Fruit fly (Drosophila melanogaster) whole organism, embryonic: Measurements from ENCODE around the gene Art1.

Experiments
- ATbp ChIP-seq: fragments of 200-800 bp; sonication (Bioruptor generic); optimal IDR thresholded peaks from 2 replicates; lab custom pipeline; 2017; ENCODE audit warnings: missing biosample characterization, mild to moderate bottlenecking, missing genetic modification characterization, missing genetic modification reagents
- Ada2b ChIP-seq: fragments of 200-800 bp; sonication (Bioruptor generic); IDR thresholded peaks from 2 replicates; pipeline ENCODE4 v1.3.6; 2022; ENCODE audit warnings: missing biosample characterization, missing genetic modification characterization
- Antp ChIP-seq: fragments of 200-800 bp; sonication (Bioruptor generic); optimal IDR thresholded peaks from 3 replicates; lab custom pipeline; 2016; ENCODE audit warnings: missing biosample characterization, missing genetic modification characterization
- CG1024 ChIP-seq: fragments of 200-800 bp; sonication (Bioruptor generic); IDR thresholded peaks from 2 replicates; pipeline ENCODE4 v1.3.6; 2022; ENCODE audit warnings: missing biosample characterization, missing genetic modification characterization
- CG10462 ChIP-seq: fragments of 200-800 bp; sonication (Bioruptor generic); optimal IDR thresholded peaks from 2 replicates; lab custom pipeline; 2016; ENCODE audit warnings: missing biosample characterization, missing genetic modification characterization
- CG10959 ChIP-seq: fragments of 200-800 bp; sonication (Bioruptor generic); IDR thresholded peaks from 2 replicates; pipeline ENCODE4 v1.3.6; 2022; ENCODE audit warnings: missing biosample characterization, missing genetic modification characterization
- CG10979 ChIP-seq: fragments of 200-800 bp; sonication (Bioruptor generic); optimal IDR thresholded peaks from 2 replicates; lab custom pipeline; 2018; ENCODE audit warnings: missing biosample characterization, mild to moderate bottlenecking, missing genetic modification characterization, moderate library complexity
- CG12299 ChIP-seq: fragments of 200-800 bp; sonication (Bioruptor generic); optimal IDR thresholded peaks from 2 replicates; lab custom pipeline; 2018; ENCODE audit warnings: missing biosample characterization, mild to moderate bottlenecking, missing genetic modification characterization
- CG13424 ChIP-seq: fragments of 200-800 bp; sonication (Bioruptor generic); optimal IDR thresholded peaks from 2 replicates; lab custom pipeline; 2019; ENCODE audit warnings: missing biosample characterization, mild to moderate bottlenecking, missing genetic modification characterization, moderate library complexity
- CG15269 ChIP-seq: fragments of 200-800 bp; sonication (Bioruptor generic); optimal IDR thresholded peaks from 2 replicates; lab custom pipeline; 2018; ENCODE audit warnings: missing biosample characterization, mild to moderate bottlenecking, missing genetic modification characterization, moderate library complexity
- CG17359 ChIP-seq: fragments of 200-800 bp; sonication (Bioruptor generic); optimal IDR thresholded peaks from 3 replicates; lab custom pipeline; 2018; ENCODE audit warnings: missing biosample characterization, mild to moderate bottlenecking, missing genetic modification characterization, moderate library complexity
- CG18476 ChIP-seq: fragments of 200-800 bp; sonication (Bioruptor generic); optimal IDR thresholded peaks from 2 replicates; lab custom pipeline; 2016; ENCODE audit warnings: missing biosample characterization, mild to moderate bottlenecking, missing genetic modification characterization
- CG2202 ChIP-seq: fragments of 200-800 bp; sonication (Bioruptor generic); optimal IDR thresholded peaks from 2 replicates; lab custom pipeline; 2018; ENCODE audit warnings: missing biosample characterization, mild to moderate bottlenecking, missing genetic modification characterization
- CG2712 ChIP-seq: fragments of 200-800 bp; optimal IDR thresholded peaks from 3 replicates; lab custom pipeline; 2019; ENCODE audit warnings: missing biosample characterization, mild to moderate bottlenecking, missing genetic modification characterization, moderate library complexity
- CG31441 ChIP-seq: fragments of 200-800 bp; sonication (Bioruptor generic); IDR thresholded peaks from 2 replicates; pipeline ENCODE4 v1.3.6; 2022; ENCODE audit warnings: missing biosample characterization, missing genetic modification characterization
- CG32532 ChIP-seq: fragments of 200-800 bp; sonication (Bioruptor generic); IDR thresholded peaks from 2 replicates; pipeline ENCODE4 v1.3.6; 2022; ENCODE audit warnings: missing biosample characterization, missing genetic modification characterization
- CG3838 ChIP-seq: fragments of 200-800 bp; sonication (Bioruptor generic); optimal IDR thresholded peaks from 3 replicates; lab custom pipeline; 2016; ENCODE audit warnings: missing biosample characterization, missing genetic modification characterization
- CG4282 ChIP-seq: fragments of 200-800 bp; sonication (Bioruptor generic); optimal IDR thresholded peaks from 2 replicates; lab custom pipeline; 2016; ENCODE audit warnings: missing biosample characterization, missing genetic modification characterization
- CG4404 ChIP-seq: fragments of 200-800 bp; sonication (Bioruptor generic); IDR thresholded peaks from 2 replicates; pipeline ENCODE4 v1.3.6; 2022; ENCODE audit warnings: missing biosample characterization, missing genetic modification characterization
- CG6683 ChIP-seq: fragments of 200-800 bp; sonication (Bioruptor generic); optimal IDR thresholded peaks from 2 replicates; lab custom pipeline; 2017; ENCODE audit warnings: missing biosample characterization, mild to moderate bottlenecking, missing genetic modification characterization, missing genetic modification reagents
- CG8478 ChIP-seq: fragments of >200 bp; optimal IDR thresholded peaks from 2 replicates; lab custom pipeline; 2018
- CG8765 ChIP-seq: fragments of 200-800 bp; sonication (Bioruptor generic); IDR thresholded peaks from 2 replicates; pipeline ENCODE4 v1.3.6; 2022; ENCODE audit warnings: missing biosample characterization, missing genetic modification characterization
- CG9727 ChIP-seq: fragments of 200-800 bp; sonication (Bioruptor generic); optimal IDR thresholded peaks from 3 replicates; lab custom pipeline; 2017; ENCODE audit warnings: missing biosample characterization, mild to moderate bottlenecking, missing genetic modification characterization
- Chrac-16 ChIP-seq: fragments of 200-800 bp; sonication (Bioruptor generic); optimal IDR thresholded peaks from 3 replicates; lab custom pipeline; 2016; ENCODE audit warnings: missing biosample characterization, missing genetic modification characterization
- E2f2 ChIP-seq: fragments of 200-800 bp; sonication (Bioruptor generic); IDR thresholded peaks from 2 replicates; pipeline ENCODE4 v1.3.6; 2022; ENCODE audit warnings: missing biosample characterization, missing genetic modification characterization
- Ets97D ChIP-seq: fragments of 200-800 bp; sonication (Bioruptor generic); optimal IDR thresholded peaks from 3 replicates; lab custom pipeline; 2016; ENCODE audit warnings: missing biosample characterization, missing genetic modification characterization
- HLH3B ChIP-seq: fragments of 200-800 bp; sonication (Bioruptor generic); IDR thresholded peaks from 2 replicates; pipeline ENCODE4 v1.3.6; 2022; ENCODE audit warnings: missing biosample characterization, missing genetic modification characterization
- Med ChIP-seq: fragments of 200-800 bp; sonication (Bioruptor generic); peaks from one replicate; lab custom pipeline; 2016; ENCODE audit warnings: missing biosample characterization, missing genetic modification characterization, mild to moderate bottlenecking, inconsistent platforms, moderate library complexity
- Rfx ChIP-seq: fragments of 200-800 bp; sonication (Bioruptor generic); IDR thresholded peaks from 2 replicates; pipeline ENCODE4 v1.3.6; 2022; ENCODE audit warnings: missing biosample characterization, missing genetic modification characterization
- Ssrp ChIP-seq: fragments of 200-800 bp; sonication (Bioruptor generic); optimal IDR thresholded peaks from 2 replicates; lab custom pipeline; 2018; ENCODE audit warnings: missing biosample characterization, mild to moderate bottlenecking, missing genetic modification characterization, moderate library complexity
- ara ChIP-seq: fragments of 200-800 bp; sonication (Bioruptor generic); IDR thresholded peaks from 2 replicates; pipeline ENCODE4 v1.3.6; 2022; ENCODE audit warnings: missing biosample characterization, missing genetic modification characterization
- ash1 ChIP-seq: fragments of 200-800 bp; sonication (Bioruptor generic); optimal IDR thresholded peaks from 2 replicates; lab custom pipeline; 2018; ENCODE audit warnings: missing biosample characterization, mild to moderate bottlenecking, missing genetic modification characterization
- bsh ChIP-seq, 2 experiments: fragments of 200-800 bp; sonication (Bioruptor generic); optimal IDR thresholded peaks; 2 replicates each; lab custom pipeline; 2017 to 2018; ENCODE audit warnings: mild to moderate bottlenecking in 2 of 2, missing biosample characterization in 2 of 2, missing genetic modification characterization in 2 of 2, moderate library complexity in 1 of 2
- chif ChIP-seq, 2 experiments: fragments of 200-800 bp; sonication (Bioruptor generic); optimal IDR thresholded peaks; 3 replicates each; lab custom pipeline; 2016; ENCODE audit warnings: missing biosample characterization in 2 of 2, missing genetic modification characterization in 2 of 2
- dmrt99B ChIP-seq: fragments of 200-800 bp; sonication (Bioruptor generic); optimal IDR thresholded peaks from 2 replicates; lab custom pipeline; 2018; ENCODE audit warnings: missing biosample characterization, mild to moderate bottlenecking, missing genetic modification characterization, moderate library complexity
- dysf ChIP-seq: fragments of 200-800 bp; sonication (Bioruptor generic); IDR thresholded peaks from 3 replicates; pipeline ENCODE4 v1.3.6; 2022; ENCODE audit warnings: missing biosample characterization, missing genetic modification characterization
- exex ChIP-seq: fragments of 200-800 bp; sonication (Bioruptor generic); optimal IDR thresholded peaks from 4 replicates; lab custom pipeline; 2018; ENCODE audit warnings: missing biosample characterization, mild to moderate bottlenecking, missing genetic modification characterization, moderate library complexity
- gfzf ChIP-seq: fragments of 200-800 bp; sonication (Bioruptor generic); optimal IDR thresholded peaks from 2 replicates; lab custom pipeline; 2016; ENCODE audit warnings: missing biosample characterization, mild to moderate bottlenecking, missing genetic modification characterization, moderate library complexity
- her ChIP-seq: fragments of 200-800 bp; sonication (Bioruptor generic); optimal IDR thresholded peaks from 2 replicates; lab custom pipeline; 2016; ENCODE audit warnings: missing biosample characterization, missing genetic modification characterization
- knrl ChIP-seq: fragments of 200-800 bp; sonication (Bioruptor generic); IDR thresholded peaks from 3 replicates; pipeline ENCODE4 v1.3.6; 2022; ENCODE audit warnings: missing biosample characterization, missing genetic modification characterization; ENCODE audit not compliant: partially characterized antibody
- lmd ChIP-seq: fragments of 200-800 bp; sonication (Bioruptor generic); IDR thresholded peaks from 2 replicates; pipeline ENCODE4 v1.3.6; 2022; ENCODE audit warnings: missing biosample characterization, missing genetic modification characterization
- nerfin-1 ChIP-seq: fragments of 200-800 bp; sonication (Bioruptor generic); optimal IDR thresholded peaks from 3 replicates; lab custom pipeline; 2019; ENCODE audit warnings: missing biosample characterization, mild to moderate bottlenecking, missing genetic modification characterization, moderate library complexity
- pan ChIP-seq, 4 experiments: fragments of >200 bp in 3 of 4; fragments of 200-800 bp in 1 of 4; sonication (Bioruptor generic) in 1 of 4; optimal IDR thresholded peaks in 3 of 4; IDR thresholded peaks in 1 of 4; 2 replicates each; pipeline versions ENCODE4 v1.3.6 to Lab custom; 2017 to 2022; ENCODE audit warnings: missing biosample characterization in 2 of 4, missing genetic modification characterization in 2 of 4, mixed read lengths in 1 of 4
- pum ChIP-seq: fragments of 200-800 bp; sonication (Bioruptor generic); optimal IDR thresholded peaks from 2 replicates; lab custom pipeline; 2016; ENCODE audit warnings: missing biosample characterization, missing genetic modification characterization
- sima ChIP-seq: fragments of 200-800 bp; sonication (Bioruptor generic); optimal IDR thresholded peaks from 2 replicates; lab custom pipeline; 2016; ENCODE audit warnings: missing biosample characterization, missing genetic modification characterization
- unc-4 ChIP-seq: fragments of 200-800 bp; sonication (Bioruptor generic); IDR thresholded peaks from 2 replicates; pipeline ENCODE4 v1.3.6; 2022; ENCODE audit warnings: missing biosample characterization, missing genetic modification characterization; ENCODE audit not compliant: partially characterized antibody
- z ChIP-seq: fragments of 200-800 bp; sonication (Bioruptor generic); IDR thresholded peaks from 3 replicates; pipeline ENCODE4 v1.3.6; 2022; ENCODE audit warnings: missing biosample characterization, missing genetic modification characterization
- zfh1 ChIP-seq: fragments of 200-800 bp; sonication (Bioruptor generic); IDR thresholded peaks from 3 replicates; pipeline ENCODE4 v1.3.6; 2022; ENCODE audit warnings: missing biosample characterization, missing genetic modification characterization

Art1 gene

dm6 chr3R:10834893-10835292 lies 46.9 kb upstream of the Art1 start (continued):
- TF ChIP-seq dysf, result no peak
- TF ChIP-seq CG8765 (GFP tag; lab: Robert Waterston, UW), result no peak
- no peak for TF ChIP-seq E2f2 (GFP tag; lab: Robert Waterston, UW)
- no peak for TF ChIP-seq gfzf (GFP tag; lab: Kevin White, UChicago)
- TF ChIP-seq CG2202, result no peak

- TF ChIP-seq pan (optimal IDR thresholded peaks at IDR 0.05; lab: Kevin White, UChicago), result no peak
- no peak for TF ChIP-seq pan (GFP tag; optimal IDR thresholded peaks at IDR 0.05 in 1 of 2, IDR thresholded peaks at IDR 0.05 in 1 of 2)
- no peak for TF ChIP-seq CG18476 (GFP tag; lab: Kevin White, UChicago)
- TF ChIP-seq z (GFP tag; lab: Robert Waterston, UW), result no peak
- peak; percentile 3; the same call in 1 of the 2 replicates for TF ChIP-seq CG1024 (GFP tag; lab: Robert Waterston, UW)
- TF ChIP-seq Ada2b (GFP tag; lab: Robert Waterston, UW), result 0 out of 2 replicates have a peak, but pooled peaks have one; percentile 14
- TF ChIP-seq CG10959 (GFP tag; lab: Robert Waterston, UW), result peak; percentile 9; the same call in 1 of the 2 replicates
- TF ChIP-seq CG6683 (GFP tag; lab: Kevin White, UChicago), result no peak
- peak; percentile 27 for TF ChIP-seq CG10979 (tag; lab: Kevin White, UChicago)
- peak; percentile 38; the same call in 1 of the 2 replicates for TF ChIP-seq ara (GFP tag; lab: Robert Waterston, UW)
- no peak for TF ChIP-seq CG3838 (GFP tag; lab: Kevin White, UChicago)
- TF ChIP-seq chif (GFP tag; optimal IDR thresholded peaks at IDR 0.05; lab: Kevin White, UChicago), result peak in 1 of 2 experiments; percentile 10
- no peak for TF ChIP-seq pum
- TF ChIP-seq zfh1 (GFP tag; lab: Robert Waterston, UW), result peak; percentile 55; the same call in 1 of the 3 replicates
- TF ChIP-seq unc-4, result no peak
- no peak for TF ChIP-seq CG12299 (tag; lab: Kevin White, UChicago)
- no peak for TF ChIP-seq Chrac-16 (GFP tag; lab: Kevin White, UChicago)
- peak; percentile 7 for TF ChIP-seq Antp
- peak; percentile 8 for TF ChIP-seq CG17359 (tag; lab: Kevin White, UChicago)
- no peak for TF ChIP-seq CG2712 (tag; lab: Kevin White, UChicago)
- TF ChIP-seq CG31441 (GFP tag; lab: Robert Waterston, UW), result peak; percentile 42; the same call in 1 of the 2 replicates
- no peak for TF ChIP-seq CG4282 (GFP tag; lab: Kevin White, UChicago)
- no peak for TF ChIP-seq her
- TF ChIP-seq Ssrp (tag; lab: Kevin White, UChicago), result no peak
- TF ChIP-seq Med (GFP tag; lab: Kevin White, UChicago), result peak; percentile 59
- TF ChIP-seq Ets97D (GFP tag; lab: Kevin White, UChicago), result no peak
- TF ChIP-seq dmrt99B, result peak; percentile 42
- TF ChIP-seq exex (tag; lab: Kevin White, UChicago), result no peak
- no peak for TF ChIP-seq sima
- TF ChIP-seq CG9727 (GFP tag; lab: Kevin White, UChicago), result peak; percentile 8
- TF ChIP-seq CG13424 (tag; lab: Kevin White, UChicago), result no peak
- no peak for TF ChIP-seq CG15269 (tag; lab: Kevin White, UChicago)
- TF ChIP-seq ash1 (GFP tag; lab: Kevin White, UChicago), result no peak
- peak; percentile 1 for TF ChIP-seq ATbp (GFP tag; lab: Kevin White, UChicago)
- no peak for TF ChIP-seq CG32532 (GFP tag; lab: Robert Waterston, UW)
- peak; percentile 40; the same call in 1 of the 2 replicates for TF ChIP-seq HLH3B (GFP tag; lab: Robert Waterston, UW)
- no peak for TF ChIP-seq knrl (GFP tag; lab: Robert Waterston, UW)
- no peak for TF ChIP-seq CG10462 (GFP tag; lab: Kevin White, UChicago)
- TF ChIP-seq CG4404 (GFP tag; lab: Robert Waterston, UW), result no peak
- peak in 1 of 2 experiments; percentile 67 for TF ChIP-seq bsh (GFP tag; optimal IDR thresholded peaks at IDR 0.05; lab: Kevin White, UChicago)
- TF ChIP-seq dysf, result 0 out of 3 replicates have a peak, but pooled peaks have one; percentile 40
- no peak for TF ChIP-seq CG8478 (lab: Kevin White, UChicago)
- no peak for TF ChIP-seq nerfin-1 (tag; lab: Kevin White, UChicago)
- TF ChIP-seq lmd (GFP tag; lab: Robert Waterston, UW), result peak; percentile 24; the same call in 1 of the 2 replicates
- TF ChIP-seq Rfx (GFP tag; lab: Robert Waterston, UW), result no peak
Observed at dm6 chr3R:10832526-10833165, 44.6 kb upstream of the Art1 start.
